Worm (Caenorhabditis elegans): ENCODE results near the gene ceh-10.

- TF ChIP-seq him-1 (tag; optimal IDR thresholded peaks at IDR 0.05) (no peak), dao-5 (tag; optimal IDR thresholded peaks at IDR 0.05) (no peak)
Observed at ce11 chrIII:5840815-5841573, 42.1 kb downstream of the ceh-10 start.

Measured in whole organism, L4/young adult.